Worm (Caenorhabditis elegans): ENCODE results near the gene srsx-39.

DNA sequence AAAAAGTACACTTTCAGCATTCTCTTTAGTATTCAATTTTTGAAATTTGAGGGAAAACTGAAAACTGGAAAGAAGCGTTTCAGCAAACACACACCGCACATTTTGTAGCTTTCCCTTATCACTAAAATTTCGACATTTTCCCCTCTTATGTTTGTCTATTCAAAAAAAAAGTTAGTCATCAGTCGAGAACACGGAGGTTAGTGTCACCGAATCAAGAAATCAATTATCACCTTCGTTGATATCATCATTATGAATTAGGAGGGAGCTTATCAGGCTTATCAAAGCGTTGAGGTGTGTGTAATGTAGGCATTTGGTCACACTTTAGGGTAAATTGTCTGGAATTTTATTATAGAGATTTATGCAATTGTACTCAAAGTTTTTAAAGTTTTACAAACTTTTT lies 42.0 kb upstream of the srsx-39 start, which contains the start of gene cpr-3:
- TF ChIP-seq ama-1 (optimal IDR thresholded peaks at IDR 0.05) (no peak), flt-1 (GFP tag; IDR thresholded peaks at IDR 0.05) (no peak), tbx-11 (GFP tag; IDR thresholded peaks at IDR 0.05) (no peak), aly-1 (tag; optimal IDR thresholded peaks at IDR 0.05) (no peak), scrt-1 (GFP tag; IDR thresholded peaks at IDR 0.05) (no peak), ceh-13 (GFP tag; optimal IDR thresholded peaks at IDR 0.05) (no peak), B0310.2 (tag; optimal IDR thresholded peaks at IDR 0.05) (no peak), ceh-36 (tag; optimal IDR thresholded peaks at IDR 0.05) (no peak)

All from whole organism, early embryonic.